Worm (Caenorhabditis elegans) whole organism, L4 larva: ENCODE results near the gene aldo-2.

Source experiments
- F49E8.2 ChIP-seq: sonication (generic microtip); optimal IDR thresholded peaks from 2 replicates; lab custom pipeline; 2016; ENCODE audit warnings: missing compliant biosample characterization, mild to moderate bottlenecking, missing genetic modification characterization, borderline replicate concordance
- T20F7.1 ChIP-seq: fragments of 200-800 bp; sonication (Bioruptor generic); optimal IDR thresholded peaks from 2 replicates; lab custom pipeline; 2018; ENCODE audit warnings: mild to moderate bottlenecking, missing genetic modification characterization, missing compliant biosample characterization
- Y105C5A.15 ChIP-seq: fragments of 200-800 bp; sonication (Bioruptor generic); IDR thresholded peaks from 2 replicates; pipeline ENCODE4 v1.3.6; 2022; ENCODE audit warnings: missing genetic modification characterization, missing compliant biosample characterization
- Y5F2A.4 ChIP-seq: fragments of 200-800 bp; sonication (Bioruptor generic); optimal IDR thresholded peaks from 2 replicates; lab custom pipeline; 2018; ENCODE audit warnings: mild to moderate bottlenecking, missing genetic modification characterization, missing compliant biosample characterization
- ZK337.2 ChIP-seq: fragments of 200-800 bp; sonication (Bioruptor generic); IDR thresholded peaks from 2 replicates; pipeline ENCODE4 v1.3.6; 2022; ENCODE audit warnings: missing genetic modification reagents, missing genetic modification characterization, missing compliant biosample characterization
- ZK546.5 ChIP-seq, 2 experiments: sonication (generic microtip); optimal IDR thresholded peaks; 2 replicates each; lab custom pipeline; 2017; ENCODE audit warnings: missing biosample characterization in 2 of 2, missing genetic modification characterization in 2 of 2
- aha-1 ChIP-seq: fragments of 150-350 bp; peaks from one replicate; lab custom pipeline; 2014; ENCODE audit warnings: missing biosample characterization, missing genetic modification characterization
- aly-2 ChIP-seq: sonication (generic microtip); optimal IDR thresholded peaks from 2 replicates; lab custom pipeline; 2018; ENCODE audit warnings: missing biosample characterization, missing genetic modification characterization
- ceh-62 ChIP-seq: sonication (generic microtip); optimal IDR thresholded peaks from 2 replicates; lab custom pipeline; 2017; ENCODE audit warnings: missing biosample characterization, missing genetic modification characterization
- ces-1 ChIP-seq: fragments of 150-350 bp; sonication (generic microtip); optimal IDR thresholded peaks from 4 replicates; lab custom pipeline; 2014; ENCODE audit warnings: missing biosample characterization, missing genetic modification reagents, missing genetic modification characterization
- daf-16 ChIP-seq, 3 experiments: sonication (generic microtip); optimal IDR thresholded peaks; 2 replicates each; lab custom pipeline; 2016 to 2017; ENCODE audit warnings: missing genetic modification characterization in 3 of 3, missing genetic modification reagents in 3 of 3, mild to moderate bottlenecking in 2 of 3, missing compliant biosample characterization in 2 of 3, missing biosample characterization in 1 of 3, moderate library complexity in 1 of 3
- daf-8 ChIP-seq: fragments of 200-800 bp; sonication (Bioruptor generic); IDR thresholded peaks from 2 replicates; pipeline ENCODE4 v1.3.6; 2022; ENCODE audit warnings: missing genetic modification characterization, missing compliant biosample characterization
- dmd-9 ChIP-seq: fragments of 200-800 bp; sonication (Bioruptor generic); IDR thresholded peaks from 2 replicates; pipeline ENCODE4 v1.3.6; 2022; ENCODE audit warnings: missing genetic modification reagents, missing genetic modification characterization, missing compliant biosample characterization
- dpl-1 ChIP-seq: fragments of 150-350 bp; optimal IDR thresholded peaks from 2 replicates; lab custom pipeline; 2014; ENCODE audit warnings: missing biosample characterization, missing genetic modification reagents, missing genetic modification characterization
- duxl-1 ChIP-seq: sonication (generic microtip); optimal IDR thresholded peaks from 2 replicates; lab custom pipeline; 2016; ENCODE audit warnings: mild to moderate bottlenecking, missing genetic modification characterization, moderate library complexity, missing compliant biosample characterization; ENCODE audit not compliant: poor library complexity
- egl-27 ChIP-seq: sonication (generic microtip); optimal IDR thresholded peaks from 3 replicates; lab custom pipeline; 2017; ENCODE audit warnings: missing biosample characterization, missing genetic modification reagents, missing genetic modification characterization
- fkh-10 ChIP-seq: fragments of 150-350 bp; optimal IDR thresholded peaks from 2 replicates; lab custom pipeline; 2014; ENCODE audit warnings: missing biosample characterization, missing genetic modification reagents, missing genetic modification characterization
- gei-8 ChIP-seq: fragments of 200-800 bp; sonication (Bioruptor generic); optimal IDR thresholded peaks from 2 replicates; lab custom pipeline; 2018; ENCODE audit warnings: mild to moderate bottlenecking, missing genetic modification characterization, missing compliant biosample characterization
- hif-1 ChIP-seq, 2 experiments: sonication (generic microtip); optimal IDR thresholded peaks; 2 replicates each; lab custom pipeline; 2016 to 2017; ENCODE audit warnings: missing compliant biosample characterization in 2 of 2, missing genetic modification characterization in 2 of 2, missing genetic modification reagents in 2 of 2, missing genotype in 2 of 2, mild to moderate bottlenecking in 1 of 2
- hmg-1.1 ChIP-seq: fragments of 200-800 bp; sonication (Bioruptor generic); IDR thresholded peaks from 2 replicates; pipeline ENCODE4 v1.3.6; 2022; ENCODE audit warnings: missing genetic modification reagents, missing genetic modification characterization, missing compliant biosample characterization
- jun-1 ChIP-seq: fragments of 150-350 bp; optimal IDR thresholded peaks from 2 replicates; lab custom pipeline; 2014; ENCODE audit warnings: missing biosample characterization, missing genetic modification reagents, missing genetic modification characterization
- lin-15B ChIP-seq: fragments of 150-350 bp; sonication (generic microtip); optimal IDR thresholded peaks from 3 replicates; lab custom pipeline; 2014; ENCODE audit warnings: missing biosample characterization, missing genetic modification characterization
- lin-38 ChIP-seq: fragments of 200-800 bp; sonication (Bioruptor generic); IDR thresholded peaks from 2 replicates; pipeline ENCODE4 v1.3.6; 2022; ENCODE audit warnings: missing genetic modification reagents, missing genetic modification characterization, missing compliant biosample characterization
- madf-5 ChIP-seq, 2 experiments: fragments of 200-800 bp; sonication (Bioruptor generic); IDR thresholded peaks; 2 replicates each; pipeline ENCODE4 v1.3.6; 2022; ENCODE audit warnings: missing compliant biosample characterization in 2 of 2, missing genetic modification characterization in 2 of 2
- madf-9 ChIP-seq: fragments of 200-800 bp; sonication (Bioruptor generic); conservative IDR thresholded peaks from 2 replicates; pipeline ENCODE4 v1.3.6; 2022; ENCODE audit warnings: missing genetic modification reagents, missing genetic modification characterization, missing compliant biosample characterization
- mdl-1 ChIP-seq, 2 experiments: fragments of 150-350 bp in 1 of 2; sonication (generic microtip) in 1 of 2; optimal IDR thresholded peaks; 2 replicates each; lab custom pipeline; 2014 to 2017; ENCODE audit warnings: missing biosample characterization in 2 of 2, missing genetic modification characterization in 2 of 2
- mes-2 ChIP-seq: sonication (generic microtip); optimal IDR thresholded peaks from 2 replicates; lab custom pipeline; 2016; ENCODE audit warnings: missing genotype, mild to moderate bottlenecking, missing genetic modification characterization, missing compliant biosample characterization; ENCODE audit not compliant: poor library complexity, severe bottlenecking
- mxl-2 ChIP-seq: fragments of 200-800 bp; sonication (Bioruptor generic); conservative IDR thresholded peaks from 2 replicates; pipeline ENCODE4 v1.3.6; 2022; ENCODE audit warnings: missing genetic modification reagents, missing genetic modification characterization, missing compliant biosample characterization
- nhr-111 ChIP-seq: fragments of 200-800 bp; sonication (Bioruptor generic); optimal IDR thresholded peaks from 2 replicates; lab custom pipeline; 2018; ENCODE audit warnings: mild to moderate bottlenecking, missing genetic modification characterization, missing compliant biosample characterization
- nhr-237 ChIP-seq: sonication (generic microtip); optimal IDR thresholded peaks from 2 replicates; lab custom pipeline; 2017; ENCODE audit warnings: missing biosample characterization, missing genetic modification characterization
- nhr-25 ChIP-seq: sonication (generic microtip); optimal IDR thresholded peaks from 2 replicates; lab custom pipeline; 2017; ENCODE audit warnings: missing genetic modification characterization, mild to moderate bottlenecking, missing compliant biosample characterization, antibody characterized with exemption, moderate library complexity, borderline replicate concordance; ENCODE audit not compliant: insufficient read depth
- nhr-6 ChIP-seq: fragments of 150-350 bp; optimal IDR thresholded peaks from 2 replicates; lab custom pipeline; 2014; ENCODE audit warnings: missing biosample characterization, missing genetic modification characterization
- nhr-76 ChIP-seq: fragments of 150-350 bp; optimal IDR thresholded peaks from 2 replicates; lab custom pipeline; 2014; ENCODE audit warnings: missing biosample characterization, missing genetic modification characterization
- nhr-77 ChIP-seq: fragments of 150-350 bp; optimal IDR thresholded peaks from 2 replicates; lab custom pipeline; 2014; ENCODE audit warnings: missing biosample characterization, missing genetic modification characterization
- pha-4 ChIP-seq, 2 experiments: fragments of 150-350 bp in 1 of 2; fragments of 200-800 bp in 1 of 2; sonication (Bioruptor generic) in 1 of 2; IDR thresholded peaks in 1 of 2; optimal IDR thresholded peaks in 1 of 2; 2 replicates each; pipeline versions ENCODE4 v1.3.6 to Lab custom; 2014 to 2022; ENCODE audit warnings: missing genetic modification characterization in 2 of 2, missing genetic modification reagents in 2 of 2, missing biosample characterization in 1 of 2, missing compliant biosample characterization in 1 of 2
- rbr-2 ChIP-seq: sonication (generic microtip); optimal IDR thresholded peaks from 2 replicates; lab custom pipeline; 2016; ENCODE audit warnings: missing genotype, missing genetic modification characterization, missing compliant biosample characterization
- saeg-2 ChIP-seq: fragments of 200-800 bp; sonication (Bioruptor generic); IDR thresholded peaks from 2 replicates; pipeline ENCODE4 v1.3.6; 2022; ENCODE audit warnings: missing genetic modification reagents, missing genetic modification characterization, missing compliant biosample characterization
- sdz-12 ChIP-seq: fragments of 200-800 bp; sonication (Bioruptor generic); optimal IDR thresholded peaks from 2 replicates; lab custom pipeline; 2018; ENCODE audit warnings: mild to moderate bottlenecking, missing genetic modification characterization, missing compliant biosample characterization
- spr-3 ChIP-seq: fragments of 200-800 bp; sonication (Bioruptor generic); optimal IDR thresholded peaks from 2 replicates; lab custom pipeline; 2018; ENCODE audit warnings: mild to moderate bottlenecking, missing genetic modification characterization, missing compliant biosample characterization
- tag-97 ChIP-seq: fragments of 200-800 bp; sonication (Bioruptor generic); IDR thresholded peaks from 2 replicates; pipeline ENCODE4 v1.3.6; 2022; ENCODE audit warnings: missing genetic modification characterization, missing compliant biosample characterization
- unc-130 ChIP-seq: sonication (generic microtip); optimal IDR thresholded peaks from 2 replicates; lab custom pipeline; 2016; ENCODE audit warnings: missing genetic modification reagents, missing genetic modification characterization, missing compliant biosample characterization
- vab-7 ChIP-seq: fragments of 200-800 bp; sonication (Bioruptor generic); IDR thresholded peaks from 2 replicates; pipeline ENCODE4 v1.3.6; 2022; ENCODE audit warnings: missing genetic modification reagents, missing genetic modification characterization, missing compliant biosample characterization
- zfp-2 ChIP-seq: sonication (generic microtip); optimal IDR thresholded peaks from 2 replicates; lab custom pipeline; 2016; ENCODE audit warnings: mild to moderate bottlenecking, missing genetic modification characterization, missing compliant biosample characterization
- zip-11 ChIP-seq: fragments of 200-800 bp; sonication (Bioruptor generic); IDR thresholded peaks from 2 replicates; pipeline ENCODE4 v1.3.6; 2022; ENCODE audit warnings: missing genetic modification characterization, missing compliant biosample characterization
- zip-2 ChIP-seq: fragments of 150-350 bp; optimal IDR thresholded peaks from 2 replicates; lab custom pipeline; 2014; ENCODE audit warnings: missing biosample characterization, missing genetic modification characterization
- ztf-11 ChIP-seq: fragments of 150-350 bp; optimal IDR thresholded peaks from 2 replicates; lab custom pipeline; 2014; ENCODE audit warnings: missing biosample characterization, missing genetic modification characterization
- ztf-7 ChIP-seq: fragments of 150-350 bp; optimal IDR thresholded peaks from 2 replicates; lab custom pipeline; 2014; ENCODE audit warnings: missing biosample characterization, missing genetic modification characterization

aldo-2 gene

DNA sequence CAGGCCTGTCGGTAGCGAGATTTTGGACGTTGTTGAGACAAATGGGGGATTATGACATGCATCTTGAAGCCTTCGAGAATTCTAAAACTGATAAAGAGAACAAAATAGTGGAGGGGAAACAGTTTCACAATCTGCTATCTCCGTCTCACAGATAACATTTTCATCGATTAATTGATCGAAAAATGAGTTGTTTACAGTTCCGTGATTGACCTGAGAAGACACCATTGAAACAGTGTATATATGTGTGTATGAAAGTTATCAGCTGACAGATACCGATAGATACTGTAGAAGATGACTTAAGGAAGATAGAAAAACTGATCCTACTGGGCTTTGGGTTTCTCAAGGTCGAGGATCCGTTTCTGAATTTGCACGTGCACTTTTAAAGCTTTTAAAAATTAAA lies 37.3 kb downstream of the aldo-2 start (continued):
- TF ChIP-seq daf-8 (no peak), nhr-237 (tag; lab: Kevin White, UChicago) (no peak), aly-2 (tag; lab: Kevin White, UChicago) (no peak), saeg-2 (GFP tag; lab: Robert Waterston, UW) (no peak), madf-9 (GFP tag; lab: Robert Waterston, UW) (no peak), nhr-6 (tag; lab: Kevin White, UChicago) (peak; percentile 49), zip-11 (no peak), daf-16 (GFP tag; optimal IDR thresholded peaks at IDR 0.05; lab: Kevin White, UChicago) (peak in 1 of 2 experiments; percentile 53), daf-16 (tag; optimal IDR thresholded peaks at IDR 0.05; lab: Kevin White, UChicago) (peak; percentile 96), F49E8.2 (no peak), dmd-9 (no peak), mdl-1 (tag; optimal IDR thresholded peaks at IDR 0.05; lab: Kevin White, UChicago) (peak in 1 of 2 experiments; percentile 30), zfp-2 (tag; lab: Kevin White, UChicago) (no peak), ceh-62 (tag; lab: Kevin White, UChicago) (no peak), hif-1 (tag; optimal IDR thresholded peaks at IDR 0.05; lab: Kevin White, UChicago) (no peak), zip-2 (tag; lab: Kevin White, UChicago) (no peak), gei-8 (GFP tag; lab: Kevin White, UChicago) (no peak), mes-2 (peak; percentile 21), ces-1 (no peak), nhr-77 (no peak), hmg-1.1 (no peak), ztf-7 (no peak), duxl-1 (tag; lab: Kevin White, UChicago) (no peak), pha-4 (GFP tag; IDR thresholded peaks at IDR 0.05; lab: Robert Waterston, UW) (no peak), pha-4 (tag; optimal IDR thresholded peaks at IDR 0.05; lab: Kevin White, UChicago) (no peak), ZK546.5 (tag; optimal IDR thresholded peaks at IDR 0.05; lab: Kevin White, UChicago) (no peak), T20F7.1 (peak; percentile 61), tag-97 (GFP tag; lab: Robert Waterston, UW) (no peak), lin-15B (tag; lab: Kevin White, UChicago) (no peak), nhr-25 (tag; lab: Kevin White, UChicago) (no peak), dpl-1 (GFP tag; lab: Kevin White, UChicago) (no peak), ztf-11 (tag; lab: Kevin White, UChicago) (no peak), rbr-2 (tag; lab: Kevin White, UChicago) (no peak), unc-130 (no peak), lin-38 (no peak), vab-7 (no peak), ZK337.2 (GFP tag; lab: Robert Waterston, UW) (no peak), Y5F2A.4 (GFP tag; lab: Kevin White, UChicago) (no peak), nhr-111 (GFP tag; lab: Kevin White, UChicago) (no peak), mxl-2 (GFP tag; lab: Robert Waterston, UW) (no peak), sdz-12 (GFP tag; lab: Kevin White, UChicago) (no peak), aha-1 (tag; lab: Kevin White, UChicago) (no peak), jun-1 (tag; lab: Kevin White, UChicago) (no peak), madf-5 (GFP tag; IDR thresholded peaks at IDR 0.05; lab: Robert Waterston, UW) (no peak), egl-27 (tag; lab: Kevin White, UChicago) (no peak), Y105C5A.15 (no peak), fkh-10 (GFP tag; lab: Kevin White, UChicago) (no peak), spr-3 (GFP tag; lab: Kevin White, UChicago) (no peak), nhr-76 (tag; lab: Kevin White, UChicago) (no peak)
